Worm (Caenorhabditis elegans) whole organism, late embryonic: ENCODE results near the gene F53B2.5.

Experiments
- ceh-24 ChIP-seq: sonication (generic microtip); optimal IDR thresholded peaks from 2 replicates; lab custom pipeline; 2016; ENCODE audit warnings: mild to moderate bottlenecking, missing genetic modification characterization, missing compliant biosample characterization
- ceh-31 ChIP-seq: sonication (generic microtip); optimal IDR thresholded peaks from 2 replicates; lab custom pipeline; 2016; ENCODE audit warnings: missing genetic modification characterization, missing compliant biosample characterization
- dve-1 ChIP-seq: sonication (generic microtip); optimal IDR thresholded peaks from 2 replicates; lab custom pipeline; 2017; ENCODE audit warnings: antibody characterized with exemption, mild to moderate bottlenecking, missing genetic modification characterization, missing compliant biosample characterization
- elt-4 ChIP-seq: sonication (generic microtip); optimal IDR thresholded peaks from 2 replicates; lab custom pipeline; 2016; ENCODE audit warnings: missing genetic modification characterization, missing compliant biosample characterization
- hlh-13 ChIP-seq: fragments of 200-800 bp; sonication (Bioruptor generic); optimal IDR thresholded peaks from 2 replicates; lab custom pipeline; 2018; ENCODE audit warnings: mild to moderate bottlenecking, missing genetic modification characterization, missing compliant biosample characterization
- lin-11 ChIP-seq: fragments of 200-800 bp; sonication (Bioruptor generic); optimal IDR thresholded peaks from 2 replicates; lab custom pipeline; 2018; ENCODE audit warnings: mild to moderate bottlenecking, missing genetic modification characterization, missing compliant biosample characterization
- syd-9 ChIP-seq: sonication (generic microtip); optimal IDR thresholded peaks from 2 replicates; lab custom pipeline; 2016; ENCODE audit warnings: mild to moderate bottlenecking, missing genetic modification characterization, moderate library complexity, missing compliant biosample characterization

DNA sequence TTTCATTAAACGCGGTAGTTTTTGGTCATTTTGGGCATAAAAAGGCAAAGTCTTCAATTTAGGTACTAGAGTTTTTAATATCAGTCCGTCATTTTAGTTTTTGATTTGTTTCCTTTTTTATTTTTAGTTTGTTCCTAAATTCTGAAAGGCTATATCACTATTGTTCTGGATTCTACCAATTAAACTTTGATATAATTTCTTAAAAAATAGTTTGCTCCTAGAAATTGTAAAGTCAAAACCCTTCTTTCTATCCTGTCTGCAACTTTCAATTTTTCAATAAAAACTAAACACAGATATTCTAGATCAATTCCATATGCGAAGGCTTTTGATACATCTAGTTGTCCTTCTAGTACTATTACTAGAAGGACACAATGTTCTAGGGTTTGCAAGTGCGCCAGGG, 42.1 kb upstream of the F53B2.5 start, which contains the start of gene K08E7.5:
- TF ChIP-seq elt-4 (tag; lab: Kevin White, UChicago), result no peak
- TF ChIP-seq dve-1, result no peak
- TF ChIP-seq ceh-31 (tag; lab: Kevin White, UChicago), result no peak
- no peak for TF ChIP-seq lin-11 (tag; lab: Kevin White, UChicago)
- TF ChIP-seq hlh-13 (GFP tag; lab: Kevin White, UChicago), result no peak
- no peak for TF ChIP-seq syd-9 (tag; lab: Kevin White, UChicago)
- no peak for TF ChIP-seq ceh-24 (tag; lab: Kevin White, UChicago)
